Worm (Caenorhabditis elegans): Measurements from ENCODE around the gene che-12.

Gene che-12

DNA sequence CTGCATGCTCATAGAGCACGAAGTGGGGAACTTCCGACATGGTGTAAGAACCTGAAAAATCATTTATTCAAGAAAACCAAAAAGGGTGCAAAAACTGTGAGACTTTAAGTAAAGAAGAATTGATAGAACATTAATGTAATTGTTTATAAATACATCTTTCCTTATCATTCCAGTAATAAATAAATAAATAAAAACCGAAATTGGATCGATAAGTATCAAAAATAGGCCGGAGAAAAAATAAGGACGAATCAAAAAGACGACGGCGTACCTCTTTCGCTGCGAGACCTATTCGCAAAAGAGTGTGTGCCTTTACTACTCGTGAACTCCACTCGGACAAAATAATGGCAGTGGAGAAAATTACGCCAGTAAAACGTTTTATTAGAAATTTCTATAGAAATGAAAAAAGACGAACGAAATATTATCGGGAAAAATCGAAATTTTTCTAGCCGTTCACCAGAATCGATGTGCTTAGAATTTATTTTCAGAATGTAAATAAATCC, 45.8 kb upstream of the che-12 start, which contains the start of gene nol-56 (continued):
- TF ChIP-seq egl-27 (tag; optimal IDR thresholded peaks at IDR 0.05) (no peak), aly-2 (tag; optimal IDR thresholded peaks at IDR 0.05) (no peak), ceh-9 (tag; optimal IDR thresholded peaks at IDR 0.05) (no peak), lin-15B (tag; optimal IDR thresholded peaks at IDR 0.05) (peak; percentile 93), fos-1 (tag; optimal IDR thresholded peaks at IDR 0.05) (no peak), nhr-43 (tag; optimal IDR thresholded peaks at IDR 0.05; ENCODE audit: poor library complexity, severe bottlenecking) (peak; percentile 77), nhr-12 (tag; optimal IDR thresholded peaks at IDR 0.05) (no peak)

DNA sequence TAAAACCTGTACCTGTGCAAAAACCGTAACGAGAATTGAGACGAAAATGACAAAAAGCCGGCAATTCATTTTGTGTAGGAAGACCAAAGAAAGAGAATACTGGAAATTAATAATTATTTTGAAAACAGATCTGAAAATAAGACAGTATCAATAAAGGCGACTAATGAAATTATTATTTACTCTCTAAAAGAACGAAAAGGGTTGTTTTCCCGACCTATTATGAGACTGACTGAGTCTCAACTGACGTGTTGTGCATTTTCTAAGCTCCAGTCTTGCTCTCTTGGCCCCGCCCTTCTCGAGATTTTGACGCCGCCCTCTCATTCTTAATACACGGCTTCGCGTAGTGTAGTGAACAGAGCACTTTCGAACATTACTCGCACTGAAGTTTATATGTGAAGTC, 42.9 kb upstream of the che-12 start, which contains the start of gene K07C5.9:
Gene K07C5.9, minus strand, starts transcription at position 101 of the 400 bp plus-strand sequence.
- no peak for TF ChIP-seq elt-1 (tag; optimal IDR thresholded peaks at IDR 0.05)
- TF ChIP-seq nhr-11 (tag; optimal IDR thresholded peaks at IDR 0.05) = no peak
- TF ChIP-seq pqm-1 (tag; optimal IDR thresholded peaks at IDR 0.05) = no peak
- TF ChIP-seq lin-39 (tag; optimal IDR thresholded peaks at IDR 0.05) = no peak
- no peak for TF ChIP-seq mdl-1 (tag; optimal IDR thresholded peaks at IDR 0.05)
- no peak for TF ChIP-seq egl-5 (tag; optimal IDR thresholded peaks at IDR 0.05)
- TF ChIP-seq lsy-12 (tag; optimal IDR thresholded peaks at IDR 0.05) = no peak
- no peak for TF ChIP-seq pha-4 (tag; optimal IDR thresholded peaks at IDR 0.05)
- TF ChIP-seq lin-15B (tag; optimal IDR thresholded peaks at IDR 0.05) = no peak
- TF ChIP-seq elt-2 (tag; optimal IDR thresholded peaks at IDR 0.05) = no peak
- no peak for TF ChIP-seq ztf-4 (tag; optimal IDR thresholded peaks at IDR 0.05)
- TF ChIP-seq aly-2 (tag; optimal IDR thresholded peaks at IDR 0.05) = no peak
- TF ChIP-seq nhr-67 (tag; optimal IDR thresholded peaks at IDR 0.05) = no peak
- TF ChIP-seq hmg-11 (tag; optimal IDR thresholded peaks at IDR 0.05) = no peak
- no peak for TF ChIP-seq ceh-28 (tag; optimal IDR thresholded peaks at IDR 0.05)
- TF ChIP-seq egl-27 (tag; optimal IDR thresholded peaks at IDR 0.05) = no peak
- no peak for TF ChIP-seq nhr-43 (tag; optimal IDR thresholded peaks at IDR 0.05; ENCODE audit: poor library complexity, severe bottlenecking)
- TF ChIP-seq daf-12 (tag; optimal IDR thresholded peaks at IDR 0.05) = no peak
- TF ChIP-seq nhr-12 (tag; optimal IDR thresholded peaks at IDR 0.05) = no peak
- no peak for TF ChIP-seq unc-62 (GFP tag; optimal IDR thresholded peaks at IDR 0.05)

- no peak for TF ChIP-seq ceh-28 (tag; optimal IDR thresholded peaks at IDR 0.05)
- no peak for TF ChIP-seq pha-4 (tag; optimal IDR thresholded peaks at IDR 0.05)
- TF ChIP-seq ZK546.5 (tag; optimal IDR thresholded peaks at IDR 0.05) = no peak
- TF ChIP-seq mdl-1 (tag; optimal IDR thresholded peaks at IDR 0.05) = no peak
- TF ChIP-seq nhr-67 (tag; optimal IDR thresholded peaks at IDR 0.05) = no peak
- no peak for TF ChIP-seq ztf-11 (tag; optimal IDR thresholded peaks at IDR 0.05)
- TF ChIP-seq nhr-76 (tag; optimal IDR thresholded peaks at IDR 0.05) = no peak
Observed at ce11 chrV:10342904-10343303, 35.7 kb upstream of the che-12 start, which contains the start of gene K07C5.3. TSS of gene K07C5.3 (plus strand) at chrV:10343032.

DNA sequence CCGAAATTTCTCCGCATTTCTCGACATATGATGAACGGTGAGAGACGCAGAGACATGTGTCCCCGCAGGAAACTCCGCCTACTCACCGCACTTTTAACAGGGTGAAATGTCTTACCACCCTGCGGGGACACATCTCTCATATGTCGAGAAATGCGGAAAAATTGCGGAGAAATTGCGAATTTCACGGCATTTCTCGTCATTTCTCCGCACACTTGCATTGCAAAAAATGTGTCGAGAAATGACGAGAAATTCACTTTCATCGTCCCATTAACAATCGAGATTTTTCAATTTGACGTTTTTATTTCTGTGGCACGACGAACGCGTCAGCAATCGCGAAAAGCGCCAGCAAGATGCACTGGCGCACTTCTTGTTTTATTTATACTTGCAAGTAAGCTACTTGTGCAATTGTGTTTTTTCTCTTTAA, 34.7 kb upstream of the che-12 start, which contains the start of gene K07C5.13:
Gene K07C5.13, plus strand, starts transcription at position 151 of the 424 bp plus-strand sequence.
- TF ChIP-seq elt-2 (tag; optimal IDR thresholded peaks at IDR 0.05) = peak; percentile 42
- peak; percentile 26 for TF ChIP-seq nfya-1 (tag; optimal IDR thresholded peaks at IDR 0.05; ENCODE audit: insufficient read depth)
- TF ChIP-seq hmg-11 (tag; optimal IDR thresholded peaks at IDR 0.05) = peak; percentile 2
- TF ChIP-seq snpc-4 (tag; optimal IDR thresholded peaks at IDR 0.05) = peak; percentile 23
- TF ChIP-seq tbx-2 (tag; optimal IDR thresholded peaks at IDR 0.05) = peak; percentile 51
- peak; percentile 9 for TF ChIP-seq nhr-23 (tag; optimal IDR thresholded peaks at IDR 0.05)
- TF ChIP-seq R02D3.7 (tag; optimal IDR thresholded peaks at IDR 0.05) = peak; percentile 25
- peak; percentile 53 for TF ChIP-seq pha-4 (tag; optimal IDR thresholded peaks at IDR 0.05)
- TF ChIP-seq lsy-12 (tag; optimal IDR thresholded peaks at IDR 0.05) = peak; percentile 69
- TF ChIP-seq skn-1 (tag; optimal IDR thresholded peaks at IDR 0.05) = peak; percentile 6
- TF ChIP-seq nhr-43 (tag; optimal IDR thresholded peaks at IDR 0.05; ENCODE audit: poor library complexity, severe bottlenecking) = peak; percentile 46
- TF ChIP-seq lin-15B (tag; optimal IDR thresholded peaks at IDR 0.05) = peak; percentile 75

ce11 chrV:10339200-10339599, 32.0 kb upstream of the che-12 start, which contains the start of gene K07C5.2:
TSS of gene K07C5.2 (plus strand) at chrV:10339500.
- TF ChIP-seq fkh-2 (tag; optimal IDR thresholded peaks at IDR 0.05) = no peak
- peak; percentile 4 for TF ChIP-seq pqm-1 (tag; optimal IDR thresholded peaks at IDR 0.05)
- no peak for TF ChIP-seq unc-39 (tag; optimal IDR thresholded peaks at IDR 0.05)

Data from whole organism, L3 larva.